Worm (Caenorhabditis elegans): ENCODE data around the gene F58H1.3.

The F58H1.3 gene

DNA sequence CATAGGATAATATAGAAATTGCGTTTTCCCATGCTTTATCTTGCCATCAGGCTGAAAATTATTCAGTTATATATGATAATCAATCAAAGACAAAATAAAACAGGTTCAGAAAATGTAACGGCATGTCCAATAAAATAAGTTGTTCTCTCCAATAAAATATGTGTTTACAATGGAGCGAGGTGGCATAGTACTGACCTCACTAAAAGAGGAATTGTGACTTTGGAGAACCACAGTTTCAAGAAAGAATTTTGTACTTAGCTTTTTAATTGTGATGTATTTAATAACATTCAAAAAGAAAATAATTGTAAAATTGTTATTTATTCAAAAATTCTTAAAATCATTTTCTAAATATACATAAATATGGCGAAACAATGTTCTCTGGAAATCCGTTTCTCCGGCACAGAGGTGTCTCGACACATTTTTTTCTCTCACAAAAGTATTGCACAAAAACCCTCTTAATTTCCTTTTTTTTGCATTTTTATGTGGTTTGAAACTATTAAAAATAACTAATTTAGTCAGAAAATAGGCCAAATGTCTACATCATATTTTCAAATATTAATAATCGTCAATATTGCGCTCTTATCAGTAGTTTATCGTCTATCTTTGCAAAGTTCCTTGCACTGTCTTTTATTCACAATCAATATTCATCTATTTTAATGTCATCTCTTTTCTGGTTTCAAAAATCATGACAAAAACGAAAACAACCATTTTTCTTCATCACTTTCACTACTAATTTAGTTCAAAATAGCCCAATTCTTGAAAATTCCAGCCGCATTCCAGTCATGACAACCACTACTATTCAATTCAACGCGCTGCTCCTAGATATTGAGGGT, at the start of gene F58H1.3, which contains the start of gene aman-2:
F58H1.3 (plus strand) TSS at position 783 of the 833 bp plus-strand sequence.
aman-2 (minus strand) TSS at position 51 of the 833 bp plus-strand sequence.
- TF ChIP-seq ztf-28 (GFP tag; IDR thresholded peaks at IDR 0.05) = no peak
- no peak for TF ChIP-seq zfh-2 (GFP tag; conservative IDR thresholded peaks at IDR 0.05)
- TF ChIP-seq attf-5 (GFP tag; optimal IDR thresholded peaks at IDR 0.05) = peak; percentile 46
- peak; percentile 1 for TF ChIP-seq madf-10 (tag; optimal IDR thresholded peaks at IDR 0.05)
- peak; percentile 1 for TF ChIP-seq nhr-80 (tag; optimal IDR thresholded peaks at IDR 0.05)
- peak; percentile 44 for TF ChIP-seq K12H6.12 (tag; optimal IDR thresholded peaks at IDR 0.05)
- TF ChIP-seq ccch-3 (GFP tag; optimal IDR thresholded peaks at IDR 0.05) = peak; percentile 9
- TF ChIP-seq D2030.7 (GFP tag; IDR thresholded peaks at IDR 0.05) = no peak
- peak; percentile 29 for TF ChIP-seq akir-1 (GFP tag; optimal IDR thresholded peaks at IDR 0.05)
- no peak for TF ChIP-seq F52B5.7 (tag; optimal IDR thresholded peaks at IDR 0.05)
- TF ChIP-seq ceh-27 (GFP tag; optimal IDR thresholded peaks at IDR 0.05) = peak; percentile 50
- no peak for TF ChIP-seq nfyb-1 (GFP tag; IDR thresholded peaks at IDR 0.05)
- TF ChIP-seq cebp-2 (GFP tag; IDR thresholded peaks at IDR 0.05) = no peak
- peak; percentile 13 for TF ChIP-seq ztf-18 (tag; optimal IDR thresholded peaks at IDR 0.05)
- no peak for TF ChIP-seq B0261.1 (tag; optimal IDR thresholded peaks at IDR 0.05)
- no peak for TF ChIP-seq F23B12.7 (tag; optimal IDR thresholded peaks at IDR 0.05; ENCODE audit: insufficient read depth)
- TF ChIP-seq ceh-100 (GFP tag; IDR thresholded peaks at IDR 0.05) = peak; percentile 91
- TF ChIP-seq snpc-4 (GFP tag; optimal IDR thresholded peaks at IDR 0.05) = no peak
- peak in 1 of 4 experiments; percentile 50 for TF ChIP-seq snpc-4 (tag; optimal IDR thresholded peaks at IDR 0.05)
- TF ChIP-seq F49E8.2 (tag; optimal IDR thresholded peaks at IDR 0.05; ENCODE audit: insufficient read depth) = peak; percentile 18
- peak; percentile 30; the same call in 1 of the 2 replicates for TF ChIP-seq attf-3 (GFP tag; conservative IDR thresholded peaks at IDR 0.05)
- no peak for TF ChIP-seq ceh-58 (GFP tag; IDR thresholded peaks at IDR 0.05)
- TF ChIP-seq ztf-25 (GFP tag; IDR thresholded peaks at IDR 0.05) = 0 out of 2 replicates have a peak, but pooled peaks have one; percentile 40

DNA sequence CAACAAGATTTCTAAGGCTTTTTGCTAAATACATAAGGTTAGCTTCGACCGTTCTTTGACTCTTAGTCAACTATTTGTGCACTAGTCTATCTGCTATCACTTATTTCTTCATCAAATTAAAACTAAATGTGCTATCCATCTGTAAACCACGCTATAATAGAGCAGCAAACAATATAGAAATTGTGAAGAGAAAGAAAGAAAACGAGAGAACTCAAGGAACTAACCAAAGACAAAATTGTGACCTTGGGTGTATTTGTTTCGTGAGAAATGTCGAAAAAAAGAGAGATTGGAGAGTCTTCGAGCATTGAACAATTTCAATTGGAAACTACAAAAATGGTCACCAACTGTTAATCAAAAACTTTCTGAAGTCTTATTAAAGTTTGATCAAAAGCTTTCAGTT, 48.7 kb upstream of the F58H1.3 start:
- TF ChIP-seq nfyb-1 (GFP tag; IDR thresholded peaks at IDR 0.05) (no peak), let-607 (tag; optimal IDR thresholded peaks at IDR 0.05) (no peak), him-1 (tag; optimal IDR thresholded peaks at IDR 0.05) (no peak), mel-28 (tag; optimal IDR thresholded peaks at IDR 0.05; ENCODE audit: borderline replicate concordance) (no peak), ceh-79 (tag; optimal IDR thresholded peaks at IDR 0.05) (no peak), F55B11.4 (tag; optimal IDR thresholded peaks at IDR 0.05; ENCODE audit: borderline replicate concordance, insufficient read depth) (no peak), nhr-80 (tag; optimal IDR thresholded peaks at IDR 0.05) (peak; percentile 75), mcd-1 (GFP tag; IDR thresholded peaks at IDR 0.05) (no peak), lsy-27 (tag; optimal IDR thresholded peaks at IDR 0.05; ENCODE audit: borderline replicate concordance, insufficient read depth) (no peak), pha-4 (tag; optimal IDR thresholded peaks at IDR 0.05) (peak; percentile 33), rpc-1 (optimal IDR thresholded peaks at IDR 0.05) (no peak), rpc-1 (tag; optimal IDR thresholded peaks at IDR 0.05) (no peak), tlf-1 (GFP tag; optimal IDR thresholded peaks at IDR 0.05) (no peak)

DNA sequence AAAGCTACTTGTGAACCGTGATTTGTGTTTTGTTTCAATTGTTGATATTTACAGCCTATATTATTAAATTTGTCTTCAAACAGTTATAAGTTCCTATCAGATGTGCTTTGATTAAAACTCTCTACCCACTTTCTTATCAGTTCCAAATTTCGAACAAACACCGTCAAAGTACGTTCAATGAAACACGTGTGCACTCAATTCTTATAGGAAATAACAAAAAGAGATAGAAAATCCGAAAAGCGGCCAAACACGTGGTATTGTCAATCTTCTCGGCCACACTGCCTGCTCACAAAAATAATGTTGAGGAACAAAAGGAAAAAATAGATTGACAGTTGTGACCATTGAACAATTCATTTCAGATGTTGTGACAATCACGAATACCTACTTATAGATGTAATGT, 47.8 kb upstream of the F58H1.3 start:
- TF ChIP-seq lsy-27 (tag; optimal IDR thresholded peaks at IDR 0.05; ENCODE audit: borderline replicate concordance, insufficient read depth) (no peak), Y53G8AR.9 (GFP tag; conservative IDR thresholded peaks at IDR 0.05) (no peak), chd-7 (tag; optimal IDR thresholded peaks at IDR 0.05) (peak; percentile 49), nfya-2 (GFP tag; IDR thresholded peaks at IDR 0.05) (no peak), T07F8.4 (tag; optimal IDR thresholded peaks at IDR 0.05) (no peak), lin-40 (tag; optimal IDR thresholded peaks at IDR 0.05) (peak; percentile 34), hsf-1 (GFP tag; IDR thresholded peaks at IDR 0.05) (no peak), tbp1 (GFP tag; optimal IDR thresholded peaks at IDR 0.05) (peak; percentile 30), K12H6.12 (tag; optimal IDR thresholded peaks at IDR 0.05) (peak; percentile 9), F49E8.2 (tag; optimal IDR thresholded peaks at IDR 0.05; ENCODE audit: insufficient read depth) (no peak), nhr-90 (tag; optimal IDR thresholded peaks at IDR 0.05) (no peak), ZK185.1 (tag; optimal IDR thresholded peaks at IDR 0.05; ENCODE audit: poor library complexity, severe bottlenecking) (no peak), dpl-1 (GFP tag; optimal IDR thresholded peaks at IDR 0.05) (no peak), pha-4 (tag; optimal IDR thresholded peaks at IDR 0.05) (peak; percentile 47), dpff-1 (tag; optimal IDR thresholded peaks at IDR 0.05) (no peak)
